Worm (Caenorhabditis elegans): ENCODE measurements around the gene immt-2.
A peak's percentile ranks its signal among the peaks of the same experiment; 100 is the strongest.

Gene immt-2

DNA sequence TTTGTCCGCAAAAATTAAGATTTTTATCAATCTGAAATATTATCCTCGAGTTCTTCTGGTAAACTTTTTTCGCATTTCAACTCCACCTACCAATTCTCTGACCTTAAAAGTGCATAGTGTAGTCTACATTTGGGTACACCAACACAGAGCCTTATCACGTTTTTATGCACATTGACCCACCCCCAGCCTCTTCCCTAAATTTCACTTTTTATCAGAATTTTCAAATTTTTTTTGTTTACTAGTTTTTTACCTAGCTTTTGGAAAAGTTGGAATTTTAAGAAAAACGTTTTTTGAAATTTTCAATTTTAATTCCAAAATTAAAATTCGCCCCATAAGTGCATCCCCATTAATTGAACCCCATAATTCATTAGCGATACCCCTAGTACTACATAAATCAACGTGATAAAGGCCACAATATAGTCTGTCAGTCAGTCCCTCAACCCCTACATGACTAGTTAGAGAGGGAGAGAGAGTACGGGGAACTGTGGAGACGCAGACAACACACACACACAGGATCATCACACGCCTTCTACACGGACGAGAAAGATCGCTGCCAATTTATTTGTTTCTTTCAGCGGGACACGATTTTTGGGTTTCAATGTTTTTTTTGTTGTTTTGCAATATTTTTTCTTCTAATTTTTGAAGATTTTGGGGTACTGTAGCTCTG is 25.6 kb downstream of the immt-2 start (continued):
- TF ChIP-seq rcor-1 (GFP tag; IDR thresholded peaks at IDR 0.05) = no peak
- no peak for TF ChIP-seq unc-62 (GFP tag; optimal IDR thresholded peaks at IDR 0.05)
- 0 out of 2 replicates have a peak, but pooled peaks have one; percentile 17 for TF ChIP-seq mcd-1 (GFP tag; IDR thresholded peaks at IDR 0.05)
- TF ChIP-seq lin-35 (GFP tag; optimal IDR thresholded peaks at IDR 0.05) = no peak
- TF ChIP-seq Y67H2A.10 (GFP tag; conservative IDR thresholded peaks at IDR 0.05) = no peak
- no peak for TF ChIP-seq unc-130 (GFP tag; optimal IDR thresholded peaks at IDR 0.05)
- no peak for TF ChIP-seq ceh-91 (GFP tag; IDR thresholded peaks at IDR 0.05)
- TF ChIP-seq F52B5.7 (tag; optimal IDR thresholded peaks at IDR 0.05) = no peak
- TF ChIP-seq gei-17 (GFP tag; optimal IDR thresholded peaks at IDR 0.05) = no peak
- no peak for TF ChIP-seq akir-1 (GFP tag; optimal IDR thresholded peaks at IDR 0.05)
- TF ChIP-seq madf-6 (GFP tag; IDR thresholded peaks at IDR 0.05) = peak; percentile 6; the same call in 1 of the 2 replicates
- TF ChIP-seq hmg-1.2 (GFP tag; IDR thresholded peaks at IDR 0.05) = peak; percentile 90
- no peak for TF ChIP-seq ets-4 (GFP tag; optimal IDR thresholded peaks at IDR 0.05)
- no peak for TF ChIP-seq Y53F4B.3 (GFP tag; IDR thresholded peaks at IDR 0.05)

DNA sequence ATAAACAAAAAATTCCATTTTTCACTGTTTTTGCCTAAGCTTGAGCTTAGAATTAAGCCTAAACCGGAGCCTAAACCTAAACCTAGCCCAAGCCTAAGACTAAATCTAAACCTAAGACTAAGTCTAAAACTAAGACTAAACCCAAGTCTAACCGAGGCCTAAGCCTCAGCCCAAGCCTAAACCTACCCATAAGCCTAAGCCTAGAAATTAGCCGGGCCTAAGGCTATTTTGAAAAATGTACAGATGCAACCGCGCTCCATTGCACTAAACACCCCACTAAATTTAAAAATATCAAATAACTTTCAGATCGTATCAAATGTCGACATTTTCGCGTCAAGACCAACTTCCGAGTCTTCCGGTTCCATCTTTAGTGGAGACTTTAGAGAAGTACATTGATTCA is 26.2 kb downstream of the immt-2 start, which contains the start of gene T20B3.1:
TSS of gene T20B3.1 (plus strand) at position 301 of the 400 bp plus-strand sequence.
- no peak for TF ChIP-seq pha-4 (tag; optimal IDR thresholded peaks at IDR 0.05)
- no peak for TF ChIP-seq ama-1 (optimal IDR thresholded peaks at IDR 0.05)
- no peak for TF ChIP-seq ama-1 (GFP tag; optimal IDR thresholded peaks at IDR 0.05)
- TF ChIP-seq hlh-26 (GFP tag; conservative IDR thresholded peaks at IDR 0.05) = no peak
- no peak for TF ChIP-seq atf-7 (tag; optimal IDR thresholded peaks at IDR 0.05)
- no peak for TF ChIP-seq madf-10 (tag; optimal IDR thresholded peaks at IDR 0.05)
- no peak for TF ChIP-seq xnd-1 (tag; optimal IDR thresholded peaks at IDR 0.05)

DNA sequence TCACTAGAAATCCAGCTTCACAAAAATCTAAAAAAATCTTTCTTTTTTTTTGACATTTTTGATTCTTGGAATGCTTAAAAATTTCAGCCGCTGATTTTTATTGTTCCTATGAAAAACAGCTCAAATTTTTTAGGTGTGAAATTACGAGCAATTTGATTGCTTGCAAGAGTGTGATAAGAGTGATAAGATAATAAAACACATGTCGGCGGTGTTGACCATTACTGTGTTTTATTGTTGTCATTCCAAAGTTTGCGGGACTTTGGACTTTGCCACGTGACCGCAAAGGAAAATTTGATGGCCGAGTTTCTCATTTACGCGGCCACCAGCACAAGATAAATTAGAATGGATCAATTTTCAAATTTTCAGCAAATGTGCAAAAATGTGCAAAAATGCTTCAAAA is 27.6 kb downstream of the immt-2 start:
- TF ChIP-seq dpff-1 (tag; optimal IDR thresholded peaks at IDR 0.05) (no peak), K11D2.4 (GFP tag; IDR thresholded peaks at IDR 0.05) (no peak), C17E4.6 (GFP tag; IDR thresholded peaks at IDR 0.05) (no peak), ceh-58 (GFP tag; IDR thresholded peaks at IDR 0.05) (no peak), mes-4 (tag; optimal IDR thresholded peaks at IDR 0.05) (no peak), snpc-4 (GFP tag; optimal IDR thresholded peaks at IDR 0.05) (no peak), snpc-4 (tag; optimal IDR thresholded peaks at IDR 0.05) (peak in 1 of 4 experiments; percentile 18), nhr-80 (tag; optimal IDR thresholded peaks at IDR 0.05) (peak; percentile 56), die-1 (tag; optimal IDR thresholded peaks at IDR 0.05) (no peak), sea-2 (GFP tag; IDR thresholded peaks at IDR 0.05) (no peak), cebp-1 (GFP tag; IDR thresholded peaks at IDR 0.05) (no peak), cebp-1 (tag; optimal IDR thresholded peaks at IDR 0.05) (peak; percentile 17), lag-1 (GFP tag; IDR thresholded peaks at IDR 0.05) (no peak), F55B11.4 (tag; optimal IDR thresholded peaks at IDR 0.05; ENCODE audit: borderline replicate concordance, insufficient read depth) (no peak), tlf-1 (GFP tag; optimal IDR thresholded peaks at IDR 0.05) (no peak)

DNA sequence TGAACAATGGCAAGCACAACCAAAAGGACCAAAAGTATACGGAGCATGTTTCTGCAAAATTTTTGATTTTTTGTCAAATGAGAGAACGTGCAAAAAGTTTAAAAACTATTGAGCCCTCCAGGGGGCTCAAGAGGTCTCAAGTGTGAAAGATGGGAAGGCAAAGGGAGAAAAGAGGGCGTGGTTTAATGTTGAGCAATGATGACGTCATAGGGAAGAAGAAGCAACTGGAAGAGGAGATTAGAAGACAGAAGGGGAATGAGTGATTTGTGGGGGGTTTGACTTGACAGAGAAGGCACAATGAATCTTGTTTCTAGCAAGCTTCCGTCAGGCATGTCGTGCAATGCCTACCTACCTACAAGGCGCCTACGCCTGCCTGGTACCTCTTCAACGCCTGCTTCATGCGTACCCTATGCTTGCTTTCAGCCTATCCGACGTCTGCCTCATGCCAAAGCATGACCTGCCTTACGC is 32.2 kb downstream of the immt-2 start, which contains the start of gene T20B3.14:
TSS of gene T20B3.14 (minus strand) at position 51 of the 468 bp plus-strand sequence.
- TF ChIP-seq F37B4.10 (GFP tag; IDR thresholded peaks at IDR 0.05) (0 out of 2 replicates have a peak, but pooled peaks have one; percentile 89), pha-4 (tag; optimal IDR thresholded peaks at IDR 0.05) (no peak)
